Worm (Caenorhabditis elegans): Measurements from ENCODE around the gene dmsr-11.

dmsr-11 gene

ce11 chrV:6787906-6788430 is 15.9 kb downstream of the dmsr-11 start, which contains the start of gene ZC404.2:
ZC404.2 (plus strand) TSS chrV:6787952.
- TF ChIP-seq efl-1 (optimal IDR thresholded peaks at IDR 0.05) (peak in 1 of 2 experiments; percentile 68), efl-1 (GFP tag; optimal IDR thresholded peaks at IDR 0.05 in 1 of 2) (peak; percentile 38 to 86), lin-35 (GFP tag; optimal IDR thresholded peaks at IDR 0.05) (peak in 1 of 2 experiments; percentile 30), lin-13 (GFP tag; optimal IDR thresholded peaks at IDR 0.05) (no peak), dsc-1 (tag; optimal IDR thresholded peaks at IDR 0.05) (no peak), dpl-1 (GFP tag; optimal IDR thresholded peaks at IDR 0.05) (peak in 1 of 3 experiments; percentile 43)

DNA sequence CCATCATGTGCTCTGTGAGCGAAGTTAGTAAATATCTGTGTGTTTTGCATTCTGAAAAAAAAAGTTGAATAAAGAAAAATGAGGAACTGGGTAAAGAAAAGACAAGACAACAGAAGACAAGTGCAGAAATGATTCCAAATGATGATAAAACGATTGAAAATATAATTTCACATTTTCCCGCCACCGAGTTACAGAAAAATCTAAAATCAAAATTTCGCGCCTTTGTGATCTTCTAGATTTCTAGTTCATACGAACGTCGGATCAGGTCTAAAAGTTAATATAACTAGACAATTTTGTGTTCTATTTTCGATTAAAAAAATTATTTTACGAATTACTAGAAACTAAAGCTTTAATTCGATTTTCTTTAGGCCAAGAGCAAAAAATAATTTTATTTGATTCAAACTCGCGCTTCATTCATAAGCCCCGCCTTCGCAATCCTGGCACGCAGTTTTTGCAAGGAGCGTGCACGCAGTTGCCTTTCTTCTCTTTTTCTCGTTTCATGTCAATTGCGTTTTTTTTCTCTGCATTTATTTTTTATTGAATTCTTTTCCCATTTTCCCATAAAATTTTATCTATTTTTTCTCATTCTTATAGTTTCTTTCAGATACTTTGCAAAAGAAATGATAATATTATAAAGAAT is 18.9 kb downstream of the dmsr-11 start, which contains the start of the genes spn-4 and spe-39:
Gene spn-4, minus strand, starts transcription at position 51 of the 640 bp plus-strand sequence.
Gene spe-39, plus strand, starts transcription at position 599 of the 640 bp plus-strand sequence.
- TF ChIP-seq nhr-85 (tag) (peak; percentile 89), mdl-1 (tag; optimal IDR thresholded peaks at IDR 0.05) (peak in 1 of 2 experiments; percentile 65), mef-2 (tag; optimal IDR thresholded peaks at IDR 0.05) (no peak), nhr-20 (tag; optimal IDR thresholded peaks at IDR 0.05) (peak; percentile 84), nhr-77 (tag; optimal IDR thresholded peaks at IDR 0.05) (no peak), lin-14 (GFP tag; optimal IDR thresholded peaks at IDR 0.05) (peak; percentile 68), elt-3 (tag; optimal IDR thresholded peaks at IDR 0.05) (peak in 2 of 6 experiments; percentile 42 to 55), hpl-2 (GFP tag; optimal IDR thresholded peaks at IDR 0.05) (peak; percentile 81), skn-1 (tag; optimal IDR thresholded peaks at IDR 0.05) (peak; percentile 90), snu-23 (GFP tag; optimal IDR thresholded peaks at IDR 0.05) (peak; percentile 84), rnt-1 (tag; optimal IDR thresholded peaks at IDR 0.05) (peak; percentile 92), nhr-76 (tag; optimal IDR thresholded peaks at IDR 0.05) (peak; percentile 51), blmp-1 (tag; optimal IDR thresholded peaks at IDR 0.05) (peak; percentile 66), lin-35 (GFP tag; optimal IDR thresholded peaks at IDR 0.05) (peak; percentile 93 to 97), nhr-90 (tag; optimal IDR thresholded peaks at IDR 0.05; ENCODE audit: poor library complexity) (peak; percentile 81), egl-13 (tag; optimal IDR thresholded peaks at IDR 0.05) (peak; percentile 69), elt-2 (tag; optimal IDR thresholded peaks at IDR 0.05) (peak; percentile 65), unc-86 (tag; optimal IDR thresholded peaks at IDR 0.05) (peak; percentile 66), fkh-10 (GFP tag; optimal IDR thresholded peaks at IDR 0.05) (peak; percentile 3), fos-1 (tag; optimal IDR thresholded peaks at IDR 0.05) (no peak), tbx-2 (tag; optimal IDR thresholded peaks at IDR 0.05) (peak; percentile 73), C16A3.4 (tag; optimal IDR thresholded peaks at IDR 0.05) (peak; percentile 83), unc-62 (GFP tag; optimal IDR thresholded peaks at IDR 0.05) (no peak), swsn-7 (tag; optimal IDR thresholded peaks at IDR 0.05) (peak; percentile 81), mep-1 (tag; optimal IDR thresholded peaks at IDR 0.05) (peak; percentile 81), efl-1 (optimal IDR thresholded peaks at IDR 0.05) (peak; percentile 71 to 95), efl-1 (GFP tag; optimal IDR thresholded peaks at IDR 0.05 in 1 of 2) (peak; percentile 93 to 99), C04F5.9 (tag; optimal IDR thresholded peaks at IDR 0.05) (peak; percentile 1), ceh-90 (tag; optimal IDR thresholded peaks at IDR 0.05) (peak; percentile 46), zag-1 (tag; optimal IDR thresholded peaks at IDR 0.05) (no peak), ztf-4 (tag; optimal IDR thresholded peaks at IDR 0.05) (peak; percentile 9), ama-1 (optimal IDR thresholded peaks at IDR 0.05) (peak; percentile 1), F16B12.6 (tag; optimal IDR thresholded peaks at IDR 0.05) (peak; percentile 28), sox-4 (tag; optimal IDR thresholded peaks at IDR 0.05) (peak; percentile 70), nhr-19 (GFP tag; conservative IDR thresholded peaks at IDR 0.05) (peak; percentile 73), jun-1 (tag; optimal IDR thresholded peaks at IDR 0.05) (peak; percentile 61), fkh-8 (tag; optimal IDR thresholded peaks at IDR 0.05) (peak; percentile 29), snpc-4 (tag; optimal IDR thresholded peaks at IDR 0.05) (peak; percentile 88), dpl-1 (GFP tag; optimal IDR thresholded peaks at IDR 0.05) (peak; percentile 94 to 95 (median 94)), nhr-237 (tag; optimal IDR thresholded peaks at IDR 0.05) (no peak), isw-1 (GFP tag; IDR thresholded peaks at IDR 0.05) (peak; percentile 62), lir-3 (tag; optimal IDR thresholded peaks at IDR 0.05; ENCODE audit: poor library complexity) (peak; percentile 67), lsy-2 (tag; optimal IDR thresholded peaks at IDR 0.05) (peak; percentile 76 to 78), lin-13 (GFP tag; optimal IDR thresholded peaks at IDR 0.05) (peak; percentile 80), C34B4.2 (tag; optimal IDR thresholded peaks at IDR 0.05) (no peak), xbp-1 (tag; optimal IDR thresholded peaks at IDR 0.05) (peak; percentile 79), fkh-4 (tag; optimal IDR thresholded peaks at IDR 0.05; ENCODE audit: borderline replicate concordance) (peak; percentile 28), ceh-63 (GFP tag; optimal IDR thresholded peaks at IDR 0.05) (no peak)
